Worm (Caenorhabditis elegans) whole organism, mixed stage, embryonic: ENCODE measurements around the gene ost-1.

Experiments used
- bed-3 ChIP-seq: fragments of 200-800 bp; sonication (Bioruptor generic); optimal IDR thresholded peaks from 3 replicates; lab custom pipeline; 2018; ENCODE audit warnings: mild to moderate bottlenecking, missing genetic modification characterization, moderate library complexity, missing compliant biosample characterization
- ceh-43 ChIP-seq: fragments of 200-800 bp; sonication (Bioruptor generic); optimal IDR thresholded peaks from 2 replicates; lab custom pipeline; 2018; ENCODE audit warnings: mild to moderate bottlenecking, missing genetic modification characterization, moderate library complexity, missing compliant biosample characterization
- ces-1 ChIP-seq: fragments of 150-350 bp; optimal IDR thresholded peaks from 2 replicates; lab custom pipeline; 2014; ENCODE audit warnings: missing biosample characterization, missing genetic modification reagents, missing genetic modification characterization
- ham-2 ChIP-seq: fragments of 200-800 bp; sonication (Bioruptor generic); optimal IDR thresholded peaks from 2 replicates; lab custom pipeline; 2018; ENCODE audit warnings: mild to moderate bottlenecking, missing genetic modification characterization, missing compliant biosample characterization
- hlh-1 ChIP-seq: fragments of 150-350 bp; optimal IDR thresholded peaks from 2 replicates; lab custom pipeline; 2014; ENCODE audit warnings: missing biosample characterization, missing genetic modification reagents, missing genetic modification characterization
- nhr-12 ChIP-seq: fragments of 150-350 bp; optimal IDR thresholded peaks from 2 replicates; lab custom pipeline; 2014; ENCODE audit warnings: missing biosample characterization, missing genetic modification characterization
- nhr-2 ChIP-seq: fragments of 150-350 bp; optimal IDR thresholded peaks from 2 replicates; lab custom pipeline; 2014; ENCODE audit warnings: missing biosample characterization, missing genetic modification characterization
- nhr-237 ChIP-seq: fragments of 150-350 bp; optimal IDR thresholded peaks from 2 replicates; lab custom pipeline; 2014; ENCODE audit warnings: missing biosample characterization, missing genetic modification characterization
- pha-4 ChIP-seq: fragments of 150-350 bp; optimal IDR thresholded peaks from 2 replicates; lab custom pipeline; 2018; ENCODE audit warnings: missing biosample characterization, missing genetic modification reagents, missing genetic modification characterization
- tbx-8 ChIP-seq: fragments of 200-800 bp; sonication (Bioruptor generic); optimal IDR thresholded peaks from 2 replicates; lab custom pipeline; 2018; ENCODE audit warnings: mild to moderate bottlenecking, missing genetic modification characterization, moderate library complexity, missing compliant biosample characterization
- unc-62 ChIP-seq: fragments of 150-350 bp; optimal IDR thresholded peaks from 2 replicates; lab custom pipeline; 2014; ENCODE audit warnings: missing biosample characterization, missing genetic modification reagents, missing genetic modification characterization
- ztf-11 ChIP-seq: fragments of 150-350 bp; optimal IDR thresholded peaks from 2 replicates; lab custom pipeline; 2014; ENCODE audit warnings: missing biosample characterization, missing genetic modification characterization

DNA sequence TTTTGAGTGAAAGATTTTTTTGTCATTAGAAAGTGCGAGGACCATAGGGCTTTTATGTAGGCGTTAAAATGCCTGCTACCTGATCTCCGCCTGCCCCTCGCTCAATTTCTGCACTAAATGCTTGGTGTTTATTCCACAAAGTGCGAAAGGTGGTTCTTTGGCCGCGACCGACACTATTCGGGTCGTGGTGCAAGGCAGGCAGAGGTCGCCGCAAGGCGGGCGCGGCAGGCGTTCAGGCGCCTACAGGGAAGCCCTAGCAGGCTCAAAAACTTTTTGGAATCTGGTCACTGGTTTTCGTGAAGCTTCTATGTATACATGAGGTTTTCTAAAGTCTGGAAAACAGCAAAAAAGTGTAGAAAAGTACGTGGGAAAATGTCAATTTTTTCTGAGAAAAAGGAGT is 13.7 kb downstream of the ost-1 start:
- TF ChIP-seq unc-62 (no peak), ztf-11 (tag; lab: Kevin White, UChicago) (no peak), ceh-43 (no peak), hlh-1 (tag; lab: Kevin White, UChicago) (no peak), nhr-237 (tag; lab: Kevin White, UChicago) (no peak), nhr-12 (tag; lab: Kevin White, UChicago) (no peak), ham-2 (GFP tag; lab: Kevin White, UChicago) (no peak), ces-1 (no peak), bed-3 (GFP tag; lab: Kevin White, UChicago) (no peak), tbx-8 (GFP tag; lab: Kevin White, UChicago) (no peak), pha-4 (tag; lab: Kevin White, UChicago) (no peak), nhr-2 (tag; lab: Kevin White, UChicago) (no peak)
